Worm (Caenorhabditis elegans): Measurements from ENCODE around the gene F13E9.5.

Gene F13E9.5

ce11 chrIV:10916134-10916533 lies 32.0 kb upstream of the F13E9.5 start:
- TF ChIP-seq ceh-34 (tag; optimal IDR thresholded peaks at IDR 0.05) (no peak), tbx-2 (tag; optimal IDR thresholded peaks at IDR 0.05) (no peak), ztf-16 (tag; optimal IDR thresholded peaks at IDR 0.05) (no peak)

- TF ChIP-seq C38D4.7 (GFP tag; optimal IDR thresholded peaks at IDR 0.05) (no peak), ceh-30 (tag; optimal IDR thresholded peaks at IDR 0.05) (no peak), tbx-2 (tag; optimal IDR thresholded peaks at IDR 0.05) (no peak), dve-1 (tag; optimal IDR thresholded peaks at IDR 0.05) (no peak), madf-2 (tag; optimal IDR thresholded peaks at IDR 0.05) (no peak), ceh-34 (tag; optimal IDR thresholded peaks at IDR 0.05) (no peak), dmd-4 (tag; optimal IDR thresholded peaks at IDR 0.05; ENCODE audit: borderline replicate concordance) (no peak), mec-3 (tag; optimal IDR thresholded peaks at IDR 0.05; ENCODE audit: borderline replicate concordance) (no peak), odd-2 (tag; optimal IDR thresholded peaks at IDR 0.05) (no peak), elt-2 (tag; optimal IDR thresholded peaks at IDR 0.05) (no peak), T23F11.4 (GFP tag; optimal IDR thresholded peaks at IDR 0.05) (no peak), ceh-19 (GFP tag; optimal IDR thresholded peaks at IDR 0.05) (no peak), che-1 (tag; optimal IDR thresholded peaks at IDR 0.05) (no peak), pha-2 (tag; optimal IDR thresholded peaks at IDR 0.05) (no peak), fkh-6 (tag; optimal IDR thresholded peaks at IDR 0.05) (no peak)
These were observed 31.2 kb upstream of the F13E9.5 start, which contains the start of gene ZK593.3 for ce11 chrIV:10915388-10915787. Gene ZK593.3, plus strand, starts transcription at chrIV:10915688.

ce11 chrIV:10913081-10913480 lies 28.9 kb upstream of the F13E9.5 start, which contains the start of gene ZK593.2:
Gene ZK593.2, plus strand, starts transcription at chrIV:10913381.
- TF ChIP-seq ref-2 (tag; optimal IDR thresholded peaks at IDR 0.05) = no peak
- TF ChIP-seq pag-3 (tag; optimal IDR thresholded peaks at IDR 0.05; ENCODE audit: borderline replicate concordance) = no peak
- TF ChIP-seq madf-2 (tag; optimal IDR thresholded peaks at IDR 0.05) = no peak
- TF ChIP-seq sox-2 (GFP tag; IDR thresholded peaks at IDR 0.05) = no peak
- no peak for TF ChIP-seq unc-55 (GFP tag; optimal IDR thresholded peaks at IDR 0.05)
- TF ChIP-seq pqm-1 (tag; optimal IDR thresholded peaks at IDR 0.05) = no peak
- no peak for TF ChIP-seq dve-1 (tag; optimal IDR thresholded peaks at IDR 0.05)
- no peak for TF ChIP-seq hlh-13 (GFP tag; optimal IDR thresholded peaks at IDR 0.05)
- no peak for TF ChIP-seq pat-9 (tag; optimal IDR thresholded peaks at IDR 0.05)
- TF ChIP-seq fax-1 (tag; optimal IDR thresholded peaks at IDR 0.05) = no peak
- no peak for TF ChIP-seq ceh-31 (tag; optimal IDR thresholded peaks at IDR 0.05)
- TF ChIP-seq ahr-1 (tag; optimal IDR thresholded peaks at IDR 0.05) = no peak
- TF ChIP-seq eyg-1 (tag; optimal IDR thresholded peaks at IDR 0.05) = no peak
- no peak for TF ChIP-seq lim-6 (tag; optimal IDR thresholded peaks at IDR 0.05)

ce11 chrIV:10909708-10910107 lies 25.5 kb upstream of the F13E9.5 start, which contains the start of gene pyk-2:
Gene pyk-2, plus strand, starts transcription at chrIV:10909913.
- TF ChIP-seq unc-86 (tag; optimal IDR thresholded peaks at IDR 0.05) = no peak
- TF ChIP-seq tbx-2 (tag; optimal IDR thresholded peaks at IDR 0.05) = no peak
- TF ChIP-seq gmeb-2 (tag; optimal IDR thresholded peaks at IDR 0.05) = no peak
- no peak for TF ChIP-seq syd-9 (tag; optimal IDR thresholded peaks at IDR 0.05)
- TF ChIP-seq ceh-30 (tag; optimal IDR thresholded peaks at IDR 0.05) = no peak
- no peak for TF ChIP-seq hlh-13 (GFP tag; optimal IDR thresholded peaks at IDR 0.05)

ce11 chrIV:10909206-10909605 lies 25.0 kb upstream of the F13E9.5 start, which contains the start of gene ZK596.2:
Gene ZK596.2, minus strand, starts transcription at chrIV:10909306.
- no peak for TF ChIP-seq ceh-18 (tag; optimal IDR thresholded peaks at IDR 0.05)
- no peak for TF ChIP-seq Y22D7AL.16 (tag; optimal IDR thresholded peaks at IDR 0.05)
- TF ChIP-seq ceh-22 (tag; optimal IDR thresholded peaks at IDR 0.05) = no peak
- TF ChIP-seq ceh-6 (GFP tag; optimal IDR thresholded peaks at IDR 0.05) = no peak
- TF ChIP-seq madf-2 (tag; optimal IDR thresholded peaks at IDR 0.05) = no peak
- no peak for TF ChIP-seq odd-2 (tag; optimal IDR thresholded peaks at IDR 0.05)
- no peak for TF ChIP-seq ceh-9 (tag; optimal IDR thresholded peaks at IDR 0.05)
- TF ChIP-seq fax-1 (tag; optimal IDR thresholded peaks at IDR 0.05) = no peak

Measured in whole organism, late embryonic.